Fruit fly (Drosophila melanogaster) whole organism, embryonic: Measurements from ENCODE around the gene Cyp4d14.
A peak's percentile ranks its signal among the peaks of the same experiment; 100 is the strongest.

ENCODE experiments used
- Antp ChIP-seq: fragments of 200-800 bp; sonication (Bioruptor generic); optimal IDR thresholded peaks from 3 replicates; lab custom pipeline; 2016; ENCODE audit warnings: missing biosample characterization, missing genetic modification characterization
- B-H2 ChIP-seq: fragments of 200-800 bp; sonication (Bioruptor generic); optimal IDR thresholded peaks from 2 replicates; lab custom pipeline; 2018; ENCODE audit warnings: missing biosample characterization, mild to moderate bottlenecking, missing genetic modification characterization
- CG10267 ChIP-seq: fragments of 200-800 bp; sonication (Bioruptor generic); optimal IDR thresholded peaks from 2 replicates; lab custom pipeline; 2018; ENCODE audit warnings: missing biosample characterization, mild to moderate bottlenecking, missing genetic modification characterization, moderate library complexity
- CG10462 ChIP-seq: fragments of 200-800 bp; sonication (Bioruptor generic); optimal IDR thresholded peaks from 2 replicates; lab custom pipeline; 2016; ENCODE audit warnings: missing biosample characterization, missing genetic modification characterization
- CG10959 ChIP-seq: fragments of 200-800 bp; sonication (Bioruptor generic); IDR thresholded peaks from 2 replicates; pipeline ENCODE4 v1.3.6; 2022; ENCODE audit warnings: missing biosample characterization, missing genetic modification characterization
- CG11398 ChIP-seq: fragments of 200-800 bp; sonication (Bioruptor generic); optimal IDR thresholded peaks from 2 replicates; lab custom pipeline; 2016; ENCODE audit warnings: missing biosample characterization, missing genetic modification characterization
- CG11456 ChIP-seq: fragments of 200-800 bp; sonication (Bioruptor generic); IDR thresholded peaks from 3 replicates; pipeline ENCODE4 v1.3.6; 2022; ENCODE audit warnings: missing biosample characterization, missing genetic modification characterization
- CG11560 ChIP-seq: fragments of 200-800 bp; sonication (Bioruptor generic); IDR thresholded peaks from 3 replicates; pipeline ENCODE4 v1.3.6; 2022; ENCODE audit warnings: missing biosample characterization, missing genetic modification characterization
- CG12236 ChIP-seq: fragments of 200-800 bp; sonication (Bioruptor generic); optimal IDR thresholded peaks from 2 replicates; lab custom pipeline; 2016; ENCODE audit warnings: missing biosample characterization, missing genetic modification characterization
- CG13123 ChIP-seq: fragments of 200-800 bp; sonication (Bioruptor generic); optimal IDR thresholded peaks from 2 replicates; lab custom pipeline; 2016; ENCODE audit warnings: missing biosample characterization, missing genetic modification characterization
- CG14667 ChIP-seq: fragments of 200-800 bp; sonication (Bioruptor generic); IDR thresholded peaks from 2 replicates; pipeline ENCODE4 v1.3.6; 2022; ENCODE audit warnings: missing biosample characterization, missing genetic modification characterization
- CG14710 ChIP-seq: fragments of 200-800 bp; sonication (Bioruptor generic); optimal IDR thresholded peaks from 3 replicates; lab custom pipeline; 2019; ENCODE audit warnings: missing biosample characterization, mild to moderate bottlenecking, missing genetic modification characterization, moderate library complexity
- CG16815 ChIP-seq: fragments of 200-800 bp; sonication (Bioruptor generic); optimal IDR thresholded peaks from 3 replicates; lab custom pipeline; 2017; ENCODE audit warnings: missing biosample characterization, mild to moderate bottlenecking, missing genetic modification characterization
- CG30403 ChIP-seq: fragments of 200-800 bp; sonication (Bioruptor generic); optimal IDR thresholded peaks from 3 replicates; lab custom pipeline; 2016; ENCODE audit warnings: missing biosample characterization, missing genetic modification characterization
- CG30431 ChIP-seq: fragments of 200-800 bp; sonication (Bioruptor generic); optimal IDR thresholded peaks from 2 replicates; lab custom pipeline; 2017; ENCODE audit warnings: missing biosample characterization, missing genetic modification characterization
- CG4707 ChIP-seq: fragments of 200-800 bp; sonication (Bioruptor generic); optimal IDR thresholded peaks from 2 replicates; lab custom pipeline; 2018; ENCODE audit warnings: missing biosample characterization, mild to moderate bottlenecking, missing genetic modification characterization, moderate library complexity
- CG4730 ChIP-seq: fragments of 200-800 bp; sonication (Bioruptor generic); IDR thresholded peaks from 2 replicates; pipeline ENCODE4 v1.3.6; 2022; ENCODE audit warnings: missing biosample characterization, missing genetic modification characterization
- CG8478 ChIP-seq: fragments of >200 bp; optimal IDR thresholded peaks from 2 replicates; lab custom pipeline; 2018
- CG9437 ChIP-seq: fragments of 200-800 bp; sonication (Bioruptor generic); optimal IDR thresholded peaks from 2 replicates; lab custom pipeline; 2018; ENCODE audit warnings: missing biosample characterization, mild to moderate bottlenecking, missing genetic modification characterization
- CkIIα-i1 ChIP-seq: fragments of 200-800 bp; sonication (Bioruptor generic); IDR thresholded peaks from 2 replicates; pipeline ENCODE4 v1.3.6; 2022; ENCODE audit warnings: missing biosample characterization, missing genetic modification characterization
- Doc2 ChIP-seq: fragments of 200-800 bp; sonication (Bioruptor generic); IDR thresholded peaks from 2 replicates; pipeline ENCODE4 v1.3.6; 2022; ENCODE audit warnings: missing biosample characterization, missing genetic modification characterization
- Ets97D ChIP-seq: fragments of 200-800 bp; sonication (Bioruptor generic); optimal IDR thresholded peaks from 3 replicates; lab custom pipeline; 2016; ENCODE audit warnings: missing biosample characterization, missing genetic modification characterization
- Hsf ChIP-seq: fragments of 200-800 bp; sonication (Bioruptor generic); optimal IDR thresholded peaks from 3 replicates; lab custom pipeline; 2016; ENCODE audit warnings: missing biosample characterization, missing genetic modification characterization
- NFAT ChIP-seq: fragments of 200-800 bp; sonication (Bioruptor generic); IDR thresholded peaks from 2 replicates; pipeline ENCODE4 v1.3.6; 2022; ENCODE audit warnings: missing biosample characterization, missing genetic modification characterization
- Six4 ChIP-seq: fragments of 200-800 bp; sonication (Bioruptor generic); optimal IDR thresholded peaks from 2 replicates; lab custom pipeline; 2016; ENCODE audit warnings: missing biosample characterization, missing genetic modification characterization
- TFAM ChIP-seq: fragments of 200-800 bp; sonication (Bioruptor generic); optimal IDR thresholded peaks from 2 replicates; lab custom pipeline; 2017; ENCODE audit warnings: missing biosample characterization, missing genetic modification characterization, inconsistent platforms
- ab ChIP-seq: fragments of 200-800 bp; sonication (Bioruptor generic); optimal IDR thresholded peaks from 2 replicates; lab custom pipeline; 2016; ENCODE audit warnings: missing biosample characterization, missing genetic modification characterization
- ase ChIP-seq: fragments of 200-800 bp; sonication (Bioruptor generic); IDR thresholded peaks from 3 replicates; pipeline ENCODE4 v1.3.6; 2022; ENCODE audit warnings: missing biosample characterization, missing genetic modification characterization
- bigmax ChIP-seq: fragments of 200-800 bp; sonication (Bioruptor generic); optimal IDR thresholded peaks from 2 replicates; lab custom pipeline; 2018; ENCODE audit warnings: missing biosample characterization, mild to moderate bottlenecking, missing genetic modification characterization
- cg ChIP-seq: fragments of 200-800 bp; sonication (Bioruptor generic); optimal IDR thresholded peaks from 3 replicates; lab custom pipeline; 2019; ENCODE audit warnings: missing biosample characterization, mild to moderate bottlenecking, missing genetic modification characterization, moderate library complexity
- chn ChIP-seq: fragments of 200-800 bp; sonication (Bioruptor generic); optimal IDR thresholded peaks from 2 replicates; lab custom pipeline; 2016; ENCODE audit warnings: missing biosample characterization, missing genetic modification characterization
- dimm ChIP-seq: fragments of 200-800 bp; sonication (Bioruptor generic); IDR thresholded peaks from 2 replicates; pipeline ENCODE4 v1.3.6; 2022; ENCODE audit warnings: missing biosample characterization, missing genetic modification characterization
- dmrt99B ChIP-seq: fragments of 200-800 bp; sonication (Bioruptor generic); optimal IDR thresholded peaks from 2 replicates; lab custom pipeline; 2018; ENCODE audit warnings: missing biosample characterization, mild to moderate bottlenecking, missing genetic modification characterization, moderate library complexity
- fd96Cb ChIP-seq: fragments of 200-800 bp; sonication (Bioruptor generic); optimal IDR thresholded peaks from 2 replicates; lab custom pipeline; 2018; ENCODE audit warnings: missing biosample characterization, mild to moderate bottlenecking, missing genetic modification characterization, moderate library complexity
- gcm ChIP-seq: fragments of 200-800 bp; sonication (Bioruptor generic); optimal IDR thresholded peaks from 2 replicates; lab custom pipeline; 2019; ENCODE audit warnings: missing biosample characterization, mild to moderate bottlenecking, missing genetic modification characterization, moderate library complexity
- gsb ChIP-seq: fragments of 200-800 bp; sonication (Bioruptor generic); IDR thresholded peaks from 2 replicates; pipeline ENCODE4 v1.3.6; 2022; ENCODE audit warnings: missing biosample characterization, missing genetic modification characterization
- hkb ChIP-seq, 2 experiments: fragments of 200-800 bp in 1 of 2; fragments of >200 bp in 1 of 2; sonication (Bioruptor generic) in 1 of 2; IDR thresholded peaks in 1 of 2; optimal IDR thresholded peaks in 1 of 2; 2 replicates each; pipeline versions ENCODE4 v1.3.6 to Lab custom; 2017 to 2022; ENCODE audit warnings: missing biosample characterization in 1 of 2, missing genetic modification characterization in 1 of 2
- hth ChIP-seq: fragments of >200 bp; optimal IDR thresholded peaks from 2 replicates; lab custom pipeline; 2017; ENCODE audit warnings: inconsistent platforms
- inv ChIP-seq: fragments of 200-800 bp; sonication (Bioruptor generic); IDR thresholded peaks from 2 replicates; pipeline ENCODE4 v1.3.6; 2022; ENCODE audit warnings: missing biosample characterization, missing genetic modification characterization; ENCODE audit not compliant: partially characterized antibody
- ken ChIP-seq: fragments of 200-800 bp; sonication (Bioruptor generic); IDR thresholded peaks from 3 replicates; pipeline ENCODE4 v1.3.6; 2022; ENCODE audit warnings: missing biosample characterization, missing genetic modification characterization
- lmd ChIP-seq: fragments of 200-800 bp; sonication (Bioruptor generic); IDR thresholded peaks from 2 replicates; pipeline ENCODE4 v1.3.6; 2022; ENCODE audit warnings: missing biosample characterization, missing genetic modification characterization
- luna ChIP-seq: fragments of 200-800 bp; sonication (Bioruptor generic); optimal IDR thresholded peaks from 2 replicates; lab custom pipeline; 2016; ENCODE audit warnings: missing biosample characterization, missing genetic modification characterization
- onecut ChIP-seq: fragments of 200-800 bp; sonication (Bioruptor generic); IDR thresholded peaks from 2 replicates; pipeline ENCODE4 v1.3.6; 2022; ENCODE audit warnings: missing biosample characterization, missing genetic modification characterization
- peb ChIP-seq: fragments of 200-800 bp; sonication (Bioruptor generic); IDR thresholded peaks from 2 replicates; pipeline ENCODE4 v1.3.6; 2022; ENCODE audit warnings: missing biosample characterization, missing genetic modification characterization
- pnt ChIP-seq: fragments of 200-800 bp; sonication (Bioruptor generic); optimal IDR thresholded peaks from 3 replicates; lab custom pipeline; 2016; ENCODE audit warnings: missing biosample characterization, missing genetic modification characterization
- salm ChIP-seq: fragments of 200-800 bp; sonication (Bioruptor generic); optimal IDR thresholded peaks from 2 replicates; lab custom pipeline; 2018; ENCODE audit warnings: missing biosample characterization, mild to moderate bottlenecking, missing genetic modification characterization
- seq ChIP-seq: fragments of 200-800 bp; sonication (Bioruptor generic); IDR thresholded peaks from 2 replicates; pipeline ENCODE4 v1.3.6; 2022; ENCODE audit warnings: missing biosample characterization, missing genetic modification characterization
- sima ChIP-seq: fragments of 200-800 bp; sonication (Bioruptor generic); optimal IDR thresholded peaks from 2 replicates; lab custom pipeline; 2016; ENCODE audit warnings: missing biosample characterization, missing genetic modification characterization
- sr ChIP-seq: fragments of 200-800 bp; sonication (Bioruptor generic); IDR thresholded peaks from 3 replicates; pipeline ENCODE4 v1.3.6; 2022; ENCODE audit warnings: missing biosample characterization, missing genetic modification characterization
- tin ChIP-seq: fragments of 200-800 bp; sonication (Bioruptor generic); optimal IDR thresholded peaks from 3 replicates; lab custom pipeline; 2016; ENCODE audit warnings: missing biosample characterization, missing genetic modification characterization
- unpg ChIP-seq: fragments of 200-800 bp; sonication (Bioruptor generic); optimal IDR thresholded peaks from 3 replicates; lab custom pipeline; 2018; ENCODE audit warnings: missing biosample characterization, mild to moderate bottlenecking, missing genetic modification characterization, moderate library complexity

Cyp4d14 gene

DNA sequence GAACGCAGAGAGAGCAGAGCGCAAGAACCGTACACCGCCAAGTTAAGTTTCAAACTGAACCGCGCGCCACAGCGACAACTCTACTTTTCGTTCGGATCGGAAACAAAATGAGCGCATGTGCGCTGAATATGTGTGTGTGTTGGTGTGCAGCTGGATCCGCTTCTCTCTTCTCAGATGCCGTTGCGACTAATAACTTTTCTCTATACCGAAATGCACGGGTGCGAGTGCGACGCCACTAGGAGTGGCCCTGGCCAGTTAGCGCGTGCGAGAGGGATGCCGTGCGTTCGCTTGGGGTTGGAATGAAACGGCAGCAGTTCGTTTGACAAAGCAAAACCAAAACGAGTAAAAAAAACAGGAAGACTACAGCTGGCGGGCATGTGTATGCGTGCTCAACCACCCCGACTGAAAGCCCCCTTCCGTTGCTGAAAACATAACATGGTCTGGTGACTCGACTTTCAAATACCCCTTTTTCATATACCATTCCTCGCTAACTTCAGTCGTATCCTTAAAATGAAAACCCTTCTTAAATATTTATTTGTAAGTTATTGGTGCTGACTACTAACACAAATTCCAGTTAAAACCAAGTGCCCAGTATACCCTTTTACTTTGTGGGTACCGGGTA, 38.2 kb downstream of the Cyp4d14 start (continued):
- TF ChIP-seq seq, result peak; percentile 100
- peak; percentile 99 for TF ChIP-seq CG10267 (tag; lab: Kevin White, UChicago)
- peak; percentile 93 for TF ChIP-seq cg (GFP tag; lab: Kevin White, UChicago)
- peak; percentile 100 for TF ChIP-seq NFAT
- TF ChIP-seq CG13123 (GFP tag; lab: Kevin White, UChicago), result peak; percentile 99
- peak; percentile 100 for TF ChIP-seq CG11398 (GFP tag; lab: Kevin White, UChicago)
- peak; percentile 100 for TF ChIP-seq gcm (GFP tag; lab: Kevin White, UChicago)
- TF ChIP-seq gsb (GFP tag; lab: Robert Waterston, UW), result peak; percentile 100
- peak; percentile 100 for TF ChIP-seq peb (GFP tag; lab: Robert Waterston, UW)
- TF ChIP-seq CG30403 (GFP tag; lab: Kevin White, UChicago), result peak; percentile 100
- peak; percentile 100 for TF ChIP-seq Hsf (GFP tag; lab: Kevin White, UChicago)
- TF ChIP-seq Ets97D (GFP tag; lab: Kevin White, UChicago), result peak; percentile 97
- peak; percentile 96 for TF ChIP-seq CG11560
- TF ChIP-seq CkIIα-i1 (GFP tag; lab: Robert Waterston, UW), result peak; percentile 100
- no peak for TF ChIP-seq hth (lab: Kevin White, UChicago)
- TF ChIP-seq CG4730 (GFP tag; lab: Robert Waterston, UW), result peak; percentile 100
- TF ChIP-seq CG4707 (GFP tag; lab: Kevin White, UChicago), result peak; percentile 99
- TF ChIP-seq onecut (GFP tag; lab: Robert Waterston, UW), result peak; percentile 99
- peak; percentile 99 for TF ChIP-seq B-H2 (GFP tag; lab: Kevin White, UChicago)
- peak; percentile 100 for TF ChIP-seq unpg (GFP tag; lab: Kevin White, UChicago)
- peak; percentile 99 for TF ChIP-seq sima (GFP tag; lab: Kevin White, UChicago)
- peak; percentile 100 for TF ChIP-seq Antp (GFP tag; lab: Kevin White, UChicago)
- TF ChIP-seq CG16815 (GFP tag; lab: Kevin White, UChicago), result peak; percentile 100
- TF ChIP-seq dmrt99B (tag; lab: Kevin White, UChicago), result peak; percentile 100
- TF ChIP-seq CG10959 (GFP tag; lab: Robert Waterston, UW), result peak; percentile 100
- TF ChIP-seq hkb (optimal IDR thresholded peaks at IDR 0.05; lab: Kevin White, UChicago), result no peak
- peak; percentile 100 for TF ChIP-seq hkb (GFP tag; IDR thresholded peaks at IDR 0.05; lab: Robert Waterston, UW)
- peak; percentile 98 for TF ChIP-seq TFAM (GFP tag; lab: Kevin White, UChicago)
- peak; percentile 100 for TF ChIP-seq tin (GFP tag; lab: Kevin White, UChicago)
- TF ChIP-seq dimm, result peak; percentile 100
- TF ChIP-seq CG8478 (lab: Kevin White, UChicago), result peak; percentile 95
- peak; percentile 100 for TF ChIP-seq ab (GFP tag; lab: Kevin White, UChicago)
- peak; percentile 100 for TF ChIP-seq chn (GFP tag; lab: Kevin White, UChicago)
- peak; percentile 100 for TF ChIP-seq ken (GFP tag; lab: Robert Waterston, UW)
- peak; percentile 99 for TF ChIP-seq Doc2 (GFP tag; lab: Robert Waterston, UW)
- TF ChIP-seq pnt (GFP tag; lab: Kevin White, UChicago), result peak; percentile 100
- TF ChIP-seq CG30431 (GFP tag; lab: Kevin White, UChicago), result peak; percentile 100
- peak; percentile 100 for TF ChIP-seq Six4 (GFP tag; lab: Kevin White, UChicago)
- peak; percentile 90 for TF ChIP-seq bigmax (GFP tag; lab: Kevin White, UChicago)
- peak; percentile 99 for TF ChIP-seq luna (GFP tag; lab: Kevin White, UChicago)
- peak; percentile 100 for TF ChIP-seq CG10462
- TF ChIP-seq fd96Cb (tag; lab: Kevin White, UChicago), result peak; percentile 100
- peak; percentile 100 for TF ChIP-seq lmd (GFP tag; lab: Robert Waterston, UW)
- TF ChIP-seq ase (GFP tag; lab: Robert Waterston, UW), result peak; percentile 100
- peak; percentile 99 for TF ChIP-seq CG14710 (tag; lab: Kevin White, UChicago)
- peak; percentile 99 for TF ChIP-seq salm (tag; lab: Kevin White, UChicago)
- peak; percentile 94 for TF ChIP-seq CG9437 (GFP tag; lab: Kevin White, UChicago)
- TF ChIP-seq CG12236 (GFP tag; lab: Kevin White, UChicago), result peak; percentile 100
- peak; percentile 100 for TF ChIP-seq CG14667
- peak; percentile 100 for TF ChIP-seq sr (GFP tag; lab: Robert Waterston, UW)
- peak; percentile 100 for TF ChIP-seq CG11456
- no peak for TF ChIP-seq inv (GFP tag; lab: Robert Waterston, UW)
